1 fruit fly cellular context compared by ENCODE assay signal in genomic region chrX:3273557-3273956, dm6.
TF ChIP-seq lines count a peak whose summit lies in the region.

No protein-coding gene starts in this region.

TF ChIP-seq in whole organism, embryonic, 481 proteins besides CTCF, POLR2A, EP300 and RAD21 (continued from another document):
- TF ChIP-seq CG9727 (GFP tag; optimal IDR thresholded peaks at IDR 0.05; lab: Kevin White, UChicago) (no peak), Med (GFP tag; lab: Kevin White, UChicago) (no peak), Fer3 (tag; optimal IDR thresholded peaks at IDR 0.05; lab: Kevin White, UChicago) (peak; percentile 18), CG14014 (GFP tag; IDR thresholded peaks at IDR 0.05; lab: Robert Waterston, UW) (peak; percentile 59; the same call in 1 of the 2 replicates), prd (optimal IDR thresholded peaks at IDR 0.05; lab: Kevin White, UChicago) (no peak), prd (GFP tag; IDR thresholded peaks at IDR 0.05; lab: Robert Waterston, UW) (peak; percentile 32; the same call in 2 of the 3 replicates), gsb (GFP tag; IDR thresholded peaks at IDR 0.05; lab: Robert Waterston, UW) (0 out of 2 replicates have a peak, but pooled peaks have one; percentile 24), jumu (GFP tag; optimal IDR thresholded peaks at IDR 0.05; lab: Kevin White, UChicago) (no peak), lmd (GFP tag; IDR thresholded peaks at IDR 0.05; lab: Robert Waterston, UW) (peak; percentile 41; the same call in 1 of the 2 replicates), CG7372 (GFP tag; IDR thresholded peaks at IDR 0.05; lab: Robert Waterston, UW) (0 out of 2 replicates have a peak, but pooled peaks have one; percentile 29), CG32532 (GFP tag; IDR thresholded peaks at IDR 0.05; lab: Robert Waterston, UW) (peak; percentile 37; the same call in 1 of the 2 replicates), NFAT (GFP tag; IDR thresholded peaks at IDR 0.05; lab: Robert Waterston, UW) (no peak), Side (GFP tag; optimal IDR thresholded peaks at IDR 0.05; lab: Kevin White, UChicago) (no peak), row (GFP tag; IDR thresholded peaks at IDR 0.05; lab: Robert Waterston, UW) (peak; percentile 72), Taf1 (GFP tag; IDR thresholded peaks at IDR 0.05; lab: Robert Waterston, UW) (0 out of 2 replicates have a peak, but pooled peaks have one; percentile 22), Hr78 (GFP tag; optimal IDR thresholded peaks at IDR 0.05; lab: Kevin White, UChicago) (no peak), H15 (GFP tag; IDR thresholded peaks at IDR 0.05; lab: Robert Waterston, UW) (no peak), CG2678 (tag; optimal IDR thresholded peaks at IDR 0.05; lab: Kevin White, UChicago) (peak; percentile 58), Hand (GFP tag; optimal IDR thresholded peaks at IDR 0.05; lab: Kevin White, UChicago) (no peak), tgo (GFP tag; IDR thresholded peaks at IDR 0.05; lab: Robert Waterston, UW) (peak; percentile 38; the same call in 2 of the 3 replicates), CG3281 (GFP tag; optimal IDR thresholded peaks at IDR 0.05; lab: Kevin White, UChicago) (peak; percentile 13), Nf-YA (GFP tag; IDR thresholded peaks at IDR 0.05; lab: Robert Waterston, UW) (no peak), D19A (tag; optimal IDR thresholded peaks at IDR 0.05; lab: Kevin White, UChicago) (no peak), Hmr (GFP tag; optimal IDR thresholded peaks at IDR 0.05; lab: Kevin White, UChicago) (peak; percentile 26), Rfx (GFP tag; IDR thresholded peaks at IDR 0.05; lab: Robert Waterston, UW) (peak; percentile 72), CG13894 (tag; optimal IDR thresholded peaks at IDR 0.05; lab: Kevin White, UChicago) (peak; percentile 46), Atf6 (GFP tag; IDR thresholded peaks at IDR 0.05; lab: Robert Waterston, UW) (peak; percentile 48; the same call in 1 of the 2 replicates), MBD-R2 (GFP tag; IDR thresholded peaks at IDR 0.05; lab: Robert Waterston, UW) (0 out of 2 replicates have a peak, but pooled peaks have one; percentile 36), HLH3B (GFP tag; IDR thresholded peaks at IDR 0.05; lab: Robert Waterston, UW) (peak; percentile 46; the same call in 1 of the 2 replicates), dysf (GFP tag; IDR thresholded peaks at IDR 0.05; lab: Robert Waterston, UW) (peak; percentile 67; the same call in 2 of the 3 replicates), slbo (GFP tag; IDR thresholded peaks at IDR 0.05; lab: Robert Waterston, UW) (peak; percentile 67), eve (GFP tag; optimal IDR thresholded peaks at IDR 0.05; lab: Kevin White, UChicago) (no peak), CG11504 (tag; optimal IDR thresholded peaks at IDR 0.05; lab: Kevin White, UChicago) (peak; percentile 37), CG11085 (GFP tag; IDR thresholded peaks at IDR 0.05; lab: Robert Waterston, UW) (peak; percentile 30; the same call in 1 of the 2 replicates), Dbx (GFP tag; IDR thresholded peaks at IDR 0.05; lab: Robert Waterston, UW) (peak; percentile 69; the same call in 2 of the 3 replicates), Fer1 (GFP tag; optimal IDR thresholded peaks at IDR 0.05; lab: Kevin White, UChicago) (peak; percentile 67), CG9817 (tag; optimal IDR thresholded peaks at IDR 0.05; lab: Kevin White, UChicago) (peak; percentile 5), bsh (GFP tag; optimal IDR thresholded peaks at IDR 0.05; lab: Kevin White, UChicago) (no peak), br (optimal IDR thresholded peaks at IDR 0.05; lab: Kevin White, UChicago) (no peak), CG16779 (GFP tag; IDR thresholded peaks at IDR 0.05; lab: Robert Waterston, UW) (0 out of 2 replicates have a peak, but pooled peaks have one; percentile 17), cwo (GFP tag; optimal IDR thresholded peaks at IDR 0.05; lab: Kevin White, UChicago) (peak; percentile 45), lilli (GFP tag; optimal IDR thresholded peaks at IDR 0.05; lab: Kevin White, UChicago) (peak; percentile 30), pzg (GFP tag; optimal IDR thresholded peaks at IDR 0.05; lab: Kevin White, UChicago) (no peak), CG3847 (GFP tag; IDR thresholded peaks at IDR 0.05; lab: Robert Waterston, UW) (0 out of 2 replicates have a peak, but pooled peaks have one; percentile 34), Blimp-1 (GFP tag; optimal IDR thresholded peaks at IDR 0.05; lab: Kevin White, UChicago) (no peak), CG34376 (GFP tag; optimal IDR thresholded peaks at IDR 0.05; lab: Kevin White, UChicago) (no peak), CG13775 (GFP tag; optimal IDR thresholded peaks at IDR 0.05; lab: Kevin White, UChicago) (no peak), CG43689 (GFP tag; IDR thresholded peaks at IDR 0.05; lab: Robert Waterston, UW) (no peak), Ssrp (tag; optimal IDR thresholded peaks at IDR 0.05; lab: Kevin White, UChicago) (no peak), Tbp (GFP tag; optimal IDR thresholded peaks at IDR 0.05; lab: Kevin White, UChicago) (no peak), CG15514 (GFP tag; optimal IDR thresholded peaks at IDR 0.05; lab: Kevin White, UChicago) (peak; percentile 15), CG11695 (GFP tag; IDR thresholded peaks at IDR 0.05; lab: Robert Waterston, UW) (0 out of 3 replicates have a peak, but pooled peaks have one; percentile 35), Aef1 (GFP tag; IDR thresholded peaks at IDR 0.05; lab: Robert Waterston, UW) (0 out of 3 replicates have a peak, but pooled peaks have one; percentile 19), mirr (GFP tag; optimal IDR thresholded peaks at IDR 0.05; lab: Kevin White, UChicago) (peak; percentile 0)
